Worm (Caenorhabditis elegans): ENCODE results near the gene glb-1.

Gene glb-1

ce11 chrIII:8925539-8925938 is 2.4 kb upstream of the glb-1 start:
- TF ChIP-seq nhr-28 (tag; optimal IDR thresholded peaks at IDR 0.05) (peak; percentile 47), hif-1 (tag; optimal IDR thresholded peaks at IDR 0.05) (peak in 1 of 2 experiments; percentile 87), dmd-6 (GFP tag; IDR thresholded peaks at IDR 0.05) (peak; percentile 60), saeg-2 (GFP tag; IDR thresholded peaks at IDR 0.05) (no peak), aha-1 (tag) (peak; percentile 49)

ce11 chrIII:8923937-8924336 is 847 bp upstream of the glb-1 start, which contains the start of gene ZK637.12:
Gene ZK637.12 (plus strand): TSS chrIII:8924237.
- TF ChIP-seq skn-1 (tag; optimal IDR thresholded peaks at IDR 0.05) (no peak), unc-39 (tag; optimal IDR thresholded peaks at IDR 0.05) (no peak), daf-12 (tag; optimal IDR thresholded peaks at IDR 0.05) (no peak), daf-8 (GFP tag; IDR thresholded peaks at IDR 0.05) (no peak)

ce11 chrIII:8922061-8922460 is 1.0 kb downstream of the glb-1 start:
- no peak for TF ChIP-seq daf-19 (GFP tag; conservative IDR thresholded peaks at IDR 0.05)
- TF ChIP-seq gei-8 (GFP tag; optimal IDR thresholded peaks at IDR 0.05) = no peak
- peak in 1 of 2 experiments; percentile 71 for TF ChIP-seq mdl-1 (tag; optimal IDR thresholded peaks at IDR 0.05)
- 0 out of 2 replicates have a peak, but pooled peaks have one; percentile 25 for TF ChIP-seq zfp-3 (GFP tag; conservative IDR thresholded peaks at IDR 0.05)
- TF ChIP-seq daf-16 (GFP tag; optimal IDR thresholded peaks at IDR 0.05) = peak in 1 of 2 experiments; percentile 84
- no peak for TF ChIP-seq daf-16 (tag; optimal IDR thresholded peaks at IDR 0.05)
- no peak for TF ChIP-seq lir-3 (tag; optimal IDR thresholded peaks at IDR 0.05)
- peak; percentile 37 for TF ChIP-seq mxl-3 (GFP tag; optimal IDR thresholded peaks at IDR 0.05)
- TF ChIP-seq dpl-1 (GFP tag; optimal IDR thresholded peaks at IDR 0.05) = no peak
- peak in 1 of 2 experiments; percentile 64 for TF ChIP-seq unc-62 (GFP tag; optimal IDR thresholded peaks at IDR 0.05 in 1 of 2)
- TF ChIP-seq unc-62 (tag; optimal IDR thresholded peaks at IDR 0.05) = no peak
- peak; percentile 1 for TF ChIP-seq nhr-11 (tag; optimal IDR thresholded peaks at IDR 0.05)
- peak; percentile 79 for TF ChIP-seq aha-1 (tag)
- peak in 1 of 2 experiments; percentile 13 for TF ChIP-seq lsy-2 (tag; optimal IDR thresholded peaks at IDR 0.05)

ce11 chrIII:8919784-8920183 is 3.3 kb downstream of the glb-1 start, which contains the start of gene ZK637.15:
Gene ZK637.15 (plus strand): TSS chrIII:8920084.
- TF ChIP-seq nhr-77 (tag; optimal IDR thresholded peaks at IDR 0.05) = no peak
- no peak for TF ChIP-seq hlh-11 (tag; optimal IDR thresholded peaks at IDR 0.05)
- no peak for TF ChIP-seq gei-8 (GFP tag; optimal IDR thresholded peaks at IDR 0.05)
- TF ChIP-seq nhr-48 (tag; optimal IDR thresholded peaks at IDR 0.05) = no peak
- no peak for TF ChIP-seq snpc-4 (tag; optimal IDR thresholded peaks at IDR 0.05)
- TF ChIP-seq F37D6.2 (tag; optimal IDR thresholded peaks at IDR 0.05) = no peak
- TF ChIP-seq daf-16 (GFP tag; optimal IDR thresholded peaks at IDR 0.05) = no peak
- TF ChIP-seq daf-16 (tag; optimal IDR thresholded peaks at IDR 0.05) = no peak
- no peak for TF ChIP-seq ceh-20 (GFP tag; IDR thresholded peaks at IDR 0.05)
- TF ChIP-seq lin-39 (tag; optimal IDR thresholded peaks at IDR 0.05) = no peak
- TF ChIP-seq mep-1 (tag; optimal IDR thresholded peaks at IDR 0.05) = no peak
- TF ChIP-seq egl-43 (GFP tag; IDR thresholded peaks at IDR 0.05) = no peak

- TF ChIP-seq unc-130 (GFP tag; optimal IDR thresholded peaks at IDR 0.05) = no peak
Observed at ce11 chrIII:8917879-8918381, 5.2 kb downstream of the glb-1 start, which contains the start of gene cdc-25.3. Gene cdc-25.3 (minus strand): TSS chrIII:8917929.

ce11 chrIII:8913469-8913868 is 9.6 kb downstream of the glb-1 start, which contains the start of gene trxr-2:
Gene trxr-2 (plus strand): TSS chrIII:8913769.
- TF ChIP-seq unc-62 (GFP tag; optimal IDR thresholded peaks at IDR 0.05 in 1 of 2) (no peak), unc-62 (tag; optimal IDR thresholded peaks at IDR 0.05) (no peak), hmg-1.1 (GFP tag; IDR thresholded peaks at IDR 0.05) (no peak), ceh-62 (tag; optimal IDR thresholded peaks at IDR 0.05) (no peak), nhr-76 (tag; optimal IDR thresholded peaks at IDR 0.05) (no peak), Y5F2A.4 (GFP tag; optimal IDR thresholded peaks at IDR 0.05) (no peak), cey-2 (tag; optimal IDR thresholded peaks at IDR 0.05; ENCODE audit: borderline replicate concordance, insufficient read depth) (no peak), ceh-20 (GFP tag; IDR thresholded peaks at IDR 0.05) (no peak), jun-1 (tag; optimal IDR thresholded peaks at IDR 0.05) (no peak), hif-1 (tag; optimal IDR thresholded peaks at IDR 0.05) (no peak), attf-4 (tag; optimal IDR thresholded peaks at IDR 0.05) (no peak), php-3 (GFP tag; IDR thresholded peaks at IDR 0.05) (no peak)
